ENCODE assay signal across 1 fruit fly cellular context in the genomic region with DNA sequence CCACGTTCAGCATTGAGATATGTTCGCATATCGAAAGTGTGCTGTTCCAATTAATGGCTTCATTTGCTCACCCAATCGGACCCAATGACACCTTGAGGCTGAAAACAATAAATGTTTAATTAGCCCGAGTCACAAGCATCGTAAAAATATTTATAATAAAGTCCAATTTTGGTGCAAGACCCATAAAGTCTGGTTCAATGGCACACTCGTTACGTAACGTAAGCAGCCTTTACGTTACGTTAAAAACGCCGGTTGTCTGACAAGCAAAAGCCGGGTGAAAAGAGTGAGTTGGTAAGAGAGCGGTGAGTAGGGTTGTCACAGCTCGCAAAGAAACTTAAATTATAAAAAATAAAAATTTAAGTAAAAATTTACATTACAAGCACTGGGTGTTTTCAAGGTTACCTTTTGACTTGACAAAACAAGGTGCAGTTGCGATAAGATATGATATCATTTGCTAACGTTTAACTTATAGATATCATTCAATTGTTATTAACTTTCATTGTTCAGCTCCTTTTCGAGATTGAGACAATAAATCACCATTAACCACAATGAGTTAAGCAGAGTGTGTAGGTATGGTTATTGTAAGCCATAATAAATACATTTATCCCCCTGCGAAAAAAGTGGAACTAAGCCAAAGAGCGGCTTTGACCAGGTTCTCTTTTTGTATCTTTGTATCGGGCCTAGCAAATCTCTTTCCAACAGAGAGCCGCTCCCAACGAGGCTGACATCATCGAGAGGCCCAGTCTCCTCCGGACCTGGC.
TF ChIP-seq lines count a peak whose summit lies in the region.

No protein-coding gene starts in this region.

TF ChIP-seq in whole organism, embryonic, 481 proteins besides CTCF, POLR2A, EP300 and RAD21 (continued from another document and continues in another):
- TF ChIP-seq Mad (GFP tag; optimal IDR thresholded peaks at IDR 0.05; lab: Kevin White, UChicago) (no peak), ATbp (GFP tag; optimal IDR thresholded peaks at IDR 0.05; lab: Kevin White, UChicago) (no peak), CG10654 (GFP tag; optimal IDR thresholded peaks at IDR 0.05; lab: Kevin White, UChicago) (no peak), lmd (GFP tag; IDR thresholded peaks at IDR 0.05; lab: Robert Waterston, UW) (peak; percentile 41; the same call in 1 of the 2 replicates), CG11247 (GFP tag; IDR thresholded peaks at IDR 0.05; lab: Robert Waterston, UW) (no peak), CG13775 (GFP tag; optimal IDR thresholded peaks at IDR 0.05; lab: Kevin White, UChicago) (peak; percentile 6), Tbp (GFP tag; optimal IDR thresholded peaks at IDR 0.05; lab: Kevin White, UChicago) (no peak), CG18764 (GFP tag; optimal IDR thresholded peaks at IDR 0.05; lab: Kevin White, UChicago) (no peak), Oaz (GFP tag; IDR thresholded peaks at IDR 0.05; lab: Robert Waterston, UW) (0 out of 2 replicates have a peak, but pooled peaks have one; percentile 28), dati (GFP tag; IDR thresholded peaks at IDR 0.05; lab: Robert Waterston, UW) (no peak), CG33557 (GFP tag; optimal IDR thresholded peaks at IDR 0.05; lab: Kevin White, UChicago) (no peak), CG7745 (tag; optimal IDR thresholded peaks at IDR 0.05; lab: Kevin White, UChicago) (no peak), tap (tag; optimal IDR thresholded peaks at IDR 0.05; lab: Kevin White, UChicago) (peak; percentile 57), CG11723 (GFP tag; optimal IDR thresholded peaks at IDR 0.05; lab: Kevin White, UChicago) (no peak), CG34422 (GFP tag; IDR thresholded peaks at IDR 0.05; lab: Robert Waterston, UW) (peak; percentile 22; the same call in 1 of the 3 replicates), Gug (GFP tag; IDR thresholded peaks at IDR 0.05; lab: Robert Waterston, UW) (no peak), TFAM (GFP tag; optimal IDR thresholded peaks at IDR 0.05; lab: Kevin White, UChicago) (no peak), CG17829 (tag; optimal IDR thresholded peaks at IDR 0.05; lab: Kevin White, UChicago) (peak; percentile 47), Dfd (GFP tag; optimal IDR thresholded peaks at IDR 0.05; lab: Kevin White, UChicago) (no peak), hbn (GFP tag; IDR thresholded peaks at IDR 0.05; lab: Robert Waterston, UW; ENCODE audit: partially characterized antibody) (no peak), Sin3A (optimal IDR thresholded peaks at IDR 0.05; lab: Kevin White, UChicago) (no peak), CG4328 (GFP tag; optimal IDR thresholded peaks at IDR 0.05; lab: Kevin White, UChicago) (peak; percentile 39), CG13123 (GFP tag; optimal IDR thresholded peaks at IDR 0.05; lab: Kevin White, UChicago) (no peak), CG30431 (GFP tag; optimal IDR thresholded peaks at IDR 0.05; lab: Kevin White, UChicago) (peak; percentile 15), CG12391 (tag; optimal IDR thresholded peaks at IDR 0.05; lab: Kevin White, UChicago) (peak; percentile 56), eve (GFP tag; optimal IDR thresholded peaks at IDR 0.05; lab: Kevin White, UChicago) (peak in 1 of 2 experiments; percentile 80), zfh1 (GFP tag; IDR thresholded peaks at IDR 0.05; lab: Robert Waterston, UW) (no peak), kay (GFP tag; optimal IDR thresholded peaks at IDR 0.05; lab: Kevin White, UChicago) (no peak), fd3F (GFP tag; optimal IDR thresholded peaks at IDR 0.05; lab: Kevin White, UChicago) (peak; percentile 16), YL-1 (GFP tag; optimal IDR thresholded peaks at IDR 0.05; lab: Kevin White, UChicago) (no peak), CG8944 (GFP tag; optimal IDR thresholded peaks at IDR 0.05; lab: Kevin White, UChicago) (no peak), insv (GFP tag; optimal IDR thresholded peaks at IDR 0.05; lab: Kevin White, UChicago) (no peak), Max (GFP tag; optimal IDR thresholded peaks at IDR 0.05; lab: Kevin White, UChicago) (peak; percentile 5), CG3407 (GFP tag; optimal IDR thresholded peaks at IDR 0.05; lab: Kevin White, UChicago) (no peak), CG10321 (GFP tag; IDR thresholded peaks at IDR 0.05; lab: Robert Waterston, UW) (no peak), croc (GFP tag; conservative IDR thresholded peaks at IDR 0.05; lab: Robert Waterston, UW) (no peak), cg (GFP tag; optimal IDR thresholded peaks at IDR 0.05; lab: Kevin White, UChicago) (no peak), nerfin-1 (tag; optimal IDR thresholded peaks at IDR 0.05; lab: Kevin White, UChicago) (peak; percentile 28), Pdp1 (GFP tag; optimal IDR thresholded peaks at IDR 0.05; lab: Kevin White, UChicago) (peak in 1 of 2 experiments; percentile 76), cas (GFP tag; IDR thresholded peaks at IDR 0.05; lab: Robert Waterston, UW) (no peak), CG42726 (GFP tag; IDR thresholded peaks at IDR 0.05; lab: Robert Waterston, UW; ENCODE audit: partially characterized antibody) (no peak), unpg (GFP tag; optimal IDR thresholded peaks at IDR 0.05; lab: Kevin White, UChicago) (peak; percentile 63), CG10462 (GFP tag; optimal IDR thresholded peaks at IDR 0.05; lab: Kevin White, UChicago) (no peak), inv (GFP tag; IDR thresholded peaks at IDR 0.05; lab: Robert Waterston, UW; ENCODE audit: partially characterized antibody) (no peak), CG32772 (GFP tag; IDR thresholded peaks at IDR 0.05; lab: Robert Waterston, UW) (no peak), gcm (GFP tag; optimal IDR thresholded peaks at IDR 0.05; lab: Kevin White, UChicago) (peak; percentile 19), CG4282 (GFP tag; optimal IDR thresholded peaks at IDR 0.05; lab: Kevin White, UChicago) (no peak), Nf-YA (GFP tag; IDR thresholded peaks at IDR 0.05; lab: Robert Waterston, UW) (no peak), C15 (GFP tag; IDR thresholded peaks at IDR 0.05; lab: Robert Waterston, UW) (no peak), pan (optimal IDR thresholded peaks at IDR 0.05; lab: Kevin White, UChicago) (no peak), pan (GFP tag; optimal IDR thresholded peaks at IDR 0.05 in 1 of 2, IDR thresholded peaks at IDR 0.05 in 1 of 2) (peak in 1 of 2 experiments; percentile 29), chm (GFP tag; IDR thresholded peaks at IDR 0.05; lab: Robert Waterston, UW) (no peak), CG18619 (GFP tag; optimal IDR thresholded peaks at IDR 0.05; lab: Kevin White, UChicago) (peak; percentile 17), CG3995 (GFP tag; optimal IDR thresholded peaks at IDR 0.05; lab: Kevin White, UChicago) (no peak), CG34376 (GFP tag; optimal IDR thresholded peaks at IDR 0.05; lab: Kevin White, UChicago) (no peak), CG30020 (tag; optimal IDR thresholded peaks at IDR 0.05; lab: Kevin White, UChicago) (no peak), chn (GFP tag; optimal IDR thresholded peaks at IDR 0.05; lab: Kevin White, UChicago) (no peak), Atf3 (GFP tag; optimal IDR thresholded peaks at IDR 0.05; lab: Kevin White, UChicago) (no peak), Sox102F (GFP tag; optimal IDR thresholded peaks at IDR 0.05; lab: Kevin White, UChicago) (peak; percentile 52), Abd-B (GFP tag; optimal IDR thresholded peaks at IDR 0.05; lab: Kevin White, UChicago) (peak; percentile 27), ato (GFP tag; IDR thresholded peaks at IDR 0.05; lab: Robert Waterston, UW; ENCODE audit: partially characterized antibody) (no peak), dmrt99B (tag; optimal IDR thresholded peaks at IDR 0.05; lab: Kevin White, UChicago) (peak; percentile 72), Meics (GFP tag; optimal IDR thresholded peaks at IDR 0.05; lab: Kevin White, UChicago) (peak; percentile 69), MTF-1 (GFP tag; optimal IDR thresholded peaks at IDR 0.05; lab: Kevin White, UChicago; ENCODE audit: borderline replicate concordance) (no peak), prd (optimal IDR thresholded peaks at IDR 0.05; lab: Kevin White, UChicago) (no peak), prd (GFP tag; IDR thresholded peaks at IDR 0.05; lab: Robert Waterston, UW) (peak; percentile 41; the same call in 2 of the 3 replicates), CG4404 (GFP tag; IDR thresholded peaks at IDR 0.05; lab: Robert Waterston, UW) (no peak), her (GFP tag; optimal IDR thresholded peaks at IDR 0.05; lab: Kevin White, UChicago) (no peak), maf-S (GFP tag; optimal IDR thresholded peaks at IDR 0.05; lab: Kevin White, UChicago) (no peak), CG5953 (GFP tag; IDR thresholded peaks at IDR 0.05; lab: Robert Waterston, UW) (0 out of 2 replicates have a peak, but pooled peaks have one; percentile 22), gfzf (GFP tag; optimal IDR thresholded peaks at IDR 0.05; lab: Kevin White, UChicago) (no peak), CG4360 (GFP tag; IDR thresholded peaks at IDR 0.05; lab: Robert Waterston, UW) (no peak), ken (GFP tag; IDR thresholded peaks at IDR 0.05; lab: Robert Waterston, UW) (no peak), sc (optimal IDR thresholded peaks at IDR 0.05; lab: Kevin White, UChicago) (no peak), sc (GFP tag; optimal IDR thresholded peaks at IDR 0.05; lab: Kevin White, UChicago) (no peak), Hr78 (GFP tag; optimal IDR thresholded peaks at IDR 0.05; lab: Kevin White, UChicago) (no peak), CG18011 (GFP tag; optimal IDR thresholded peaks at IDR 0.05; lab: Kevin White, UChicago) (no peak), bcd (GFP tag; optimal IDR thresholded peaks at IDR 0.05; lab: Kevin White, UChicago) (peak; percentile 54), zen2 (GFP tag; IDR thresholded peaks at IDR 0.05; lab: Robert Waterston, UW; ENCODE audit: partially characterized antibody) (no peak), Ssrp (tag; optimal IDR thresholded peaks at IDR 0.05; lab: Kevin White, UChicago) (peak; percentile 52), gcm2 (GFP tag; optimal IDR thresholded peaks at IDR 0.05; lab: Kevin White, UChicago) (no peak), CG12104 (GFP tag; optimal IDR thresholded peaks at IDR 0.05; lab: Kevin White, UChicago) (peak; percentile 39), CG32767 (GFP tag; IDR thresholded peaks at IDR 0.05; lab: Robert Waterston, UW) (no peak), Dp (GFP tag; optimal IDR thresholded peaks at IDR 0.05; lab: Kevin White, UChicago) (no peak), Doc3 (GFP tag; IDR thresholded peaks at IDR 0.05; lab: Robert Waterston, UW; ENCODE audit: partially characterized antibody) (no peak), CG9215 (GFP tag; IDR thresholded peaks at IDR 0.05; lab: Robert Waterston, UW) (0 out of 2 replicates have a peak, but pooled peaks have one; percentile 23), Hand (GFP tag; optimal IDR thresholded peaks at IDR 0.05; lab: Kevin White, UChicago) (no peak), Fer1 (GFP tag; optimal IDR thresholded peaks at IDR 0.05; lab: Kevin White, UChicago) (peak; percentile 63), Aef1 (GFP tag; IDR thresholded peaks at IDR 0.05; lab: Robert Waterston, UW) (no peak), Hr51 (GFP tag; optimal IDR thresholded peaks at IDR 0.05; lab: Kevin White, UChicago) (peak in 1 of 2 experiments; percentile 75), CG8359 (GFP tag; optimal IDR thresholded peaks at IDR 0.05; lab: Kevin White, UChicago; ENCODE audit: borderline replicate concordance) (no peak), luna (GFP tag; optimal IDR thresholded peaks at IDR 0.05; lab: Kevin White, UChicago) (no peak), Rfx (GFP tag; IDR thresholded peaks at IDR 0.05; lab: Robert Waterston, UW) (peak; percentile 65), Blimp-1 (GFP tag; optimal IDR thresholded peaks at IDR 0.05; lab: Kevin White, UChicago) (peak; percentile 37), Side (GFP tag; optimal IDR thresholded peaks at IDR 0.05; lab: Kevin White, UChicago) (no peak), trh (GFP tag; optimal IDR thresholded peaks at IDR 0.05; lab: Kevin White, UChicago) (no peak), Fer2 (tag; optimal IDR thresholded peaks at IDR 0.05; lab: Kevin White, UChicago) (peak; percentile 20), Neu2 (GFP tag; optimal IDR thresholded peaks at IDR 0.05; lab: Kevin White, UChicago; ENCODE audit: borderline replicate concordance) (no peak), Hmr (GFP tag; optimal IDR thresholded peaks at IDR 0.05; lab: Kevin White, UChicago) (peak; percentile 55), Hsf (GFP tag; optimal IDR thresholded peaks at IDR 0.05; lab: Kevin White, UChicago) (peak; percentile 10), CG11093 (GFP tag; IDR thresholded peaks at IDR 0.05; lab: Robert Waterston, UW) (no peak), pfk (GFP tag; optimal IDR thresholded peaks at IDR 0.05; lab: Kevin White, UChicago) (no peak), CG15479 (GFP tag; optimal IDR thresholded peaks at IDR 0.05; lab: Kevin White, UChicago) (no peak), row (GFP tag; IDR thresholded peaks at IDR 0.05; lab: Robert Waterston, UW) (peak; percentile 49; the same call in 1 of the 3 replicates), CG2712 (tag; optimal IDR thresholded peaks at IDR 0.05; lab: Kevin White, UChicago) (peak; percentile 68), CG10565 (GFP tag; optimal IDR thresholded peaks at IDR 0.05; lab: Kevin White, UChicago) (no peak), B-H1 (GFP tag; IDR thresholded peaks at IDR 0.05; lab: Robert Waterston, UW) (no peak), knrl (GFP tag; IDR thresholded peaks at IDR 0.05; lab: Robert Waterston, UW; ENCODE audit: partially characterized antibody) (no peak), Xrp1 (GFP tag; IDR thresholded peaks at IDR 0.05; lab: Robert Waterston, UW) (peak; percentile 37; the same call in 1 of the 2 replicates), H15 (GFP tag; IDR thresholded peaks at IDR 0.05; lab: Robert Waterston, UW) (no peak), CG4854 (GFP tag; optimal IDR thresholded peaks at IDR 0.05; lab: Kevin White, UChicago) (no peak), CG43689 (GFP tag; IDR thresholded peaks at IDR 0.05; lab: Robert Waterston, UW) (no peak), CG15269 (tag; optimal IDR thresholded peaks at IDR 0.05; lab: Kevin White, UChicago) (peak; percentile 40), CG1647 (GFP tag; optimal IDR thresholded peaks at IDR 0.05; lab: Kevin White, UChicago) (no peak), amos (GFP tag; IDR thresholded peaks at IDR 0.05; lab: Robert Waterston, UW; ENCODE audit: partially characterized antibody) (no peak), CG6765 (GFP tag; optimal IDR thresholded peaks at IDR 0.05; lab: Kevin White, UChicago) (no peak), CG14965 (GFP tag; optimal IDR thresholded peaks at IDR 0.05; lab: Kevin White, UChicago; ENCODE audit: borderline replicate concordance) (no peak), mld (GFP tag; IDR thresholded peaks at IDR 0.05; lab: Robert Waterston, UW; ENCODE audit: partially characterized antibody) (no peak), CG13296 (GFP tag; optimal IDR thresholded peaks at IDR 0.05; lab: Kevin White, UChicago) (peak; percentile 53), CG2678 (tag; optimal IDR thresholded peaks at IDR 0.05; lab: Kevin White, UChicago) (peak; percentile 79), CG18262 (tag; optimal IDR thresholded peaks at IDR 0.05; lab: Kevin White, UChicago) (peak; percentile 64), CG14860 (GFP tag; IDR thresholded peaks at IDR 0.05; lab: Robert Waterston, UW; ENCODE audit: partially characterized antibody) (no peak)
